Fruit fly (Drosophila melanogaster) whole organism, prepupa: ENCODE data around the gene CG5071.

ENCODE experiments used
- Blimp-1 ChIP-seq: fragments of 200-800 bp; sonication (Bioruptor generic); optimal IDR thresholded peaks from 3 replicates; lab custom pipeline; 2017; ENCODE audit warnings: missing biosample characterization, missing genetic modification characterization, mild to moderate bottlenecking, moderate library complexity, missing genetic modification reagents
- CG10631 ChIP-seq: fragments of 200-800 bp; sonication (Bioruptor generic); optimal IDR thresholded peaks from 2 replicates; lab custom pipeline; 2016; ENCODE audit warnings: missing biosample characterization, missing genetic modification characterization
- CG10669 ChIP-seq: fragments of 200-800 bp; sonication (Bioruptor generic); optimal IDR thresholded peaks from 3 replicates; lab custom pipeline; 2018; ENCODE audit warnings: missing biosample characterization, mild to moderate bottlenecking, missing genetic modification characterization, moderate library complexity
- CG11294 ChIP-seq: fragments of 200-800 bp; sonication (Bioruptor generic); IDR thresholded peaks from 2 replicates; pipeline ENCODE4 v1.3.6; 2022; ENCODE audit warnings: missing biosample characterization, missing genetic modification characterization
- CG11762 ChIP-seq: fragments of 200-800 bp; sonication (Bioruptor generic); optimal IDR thresholded peaks from 3 replicates; lab custom pipeline; 2016; ENCODE audit warnings: missing biosample characterization, missing genetic modification characterization; ENCODE audit not compliant: insufficient read depth
- CG15336 ChIP-seq: fragments of 200-800 bp; sonication (Bioruptor generic); IDR thresholded peaks from 2 replicates; pipeline ENCODE4 v1.3.6; 2022; ENCODE audit warnings: missing biosample characterization, missing genetic modification characterization
- CG1621 ChIP-seq: fragments of 200-800 bp; sonication (Bioruptor generic); optimal IDR thresholded peaks from 3 replicates; lab custom pipeline; 2018; ENCODE audit warnings: missing biosample characterization, mild to moderate bottlenecking, missing genetic modification characterization
- CG16779 ChIP-seq: fragments of 200-800 bp; sonication (Bioruptor generic); optimal IDR thresholded peaks from 3 replicates; lab custom pipeline; 2017; ENCODE audit warnings: missing biosample characterization, mild to moderate bottlenecking, missing genetic modification characterization
- CG3032 ChIP-seq: fragments of 200-800 bp; optimal IDR thresholded peaks from 2 replicates; lab custom pipeline; 2019; ENCODE audit warnings: missing biosample characterization, mild to moderate bottlenecking, missing genetic modification characterization, moderate library complexity
- CG31627 ChIP-seq: fragments of 200-800 bp; sonication (Bioruptor generic); optimal IDR thresholded peaks from 3 replicates; lab custom pipeline; 2016; ENCODE audit warnings: missing biosample characterization, missing genetic modification characterization
- CG6163 ChIP-seq: fragments of 200-800 bp; sonication (Bioruptor generic); IDR thresholded peaks from 3 replicates; pipeline ENCODE4 v1.3.6; 2022; ENCODE audit warnings: missing biosample characterization, missing genetic modification characterization
- CG6792 ChIP-seq: fragments of 200-800 bp; sonication (Bioruptor generic); optimal IDR thresholded peaks from 3 replicates; lab custom pipeline; 2016; ENCODE audit warnings: missing biosample characterization, missing genetic modification characterization
- CG6808 ChIP-seq: fragments of 200-800 bp; sonication (Bioruptor generic); optimal IDR thresholded peaks from 3 replicates; lab custom pipeline; 2017; ENCODE audit warnings: missing biosample characterization, missing genetic modification characterization, mild to moderate bottlenecking, moderate library complexity, missing genetic modification reagents
- CG6854 ChIP-seq: fragments of 200-800 bp; sonication (Bioruptor generic); optimal IDR thresholded peaks from 2 replicates; lab custom pipeline; 2017; ENCODE audit warnings: missing biosample characterization, mild to moderate bottlenecking, missing genetic modification characterization
- CG7368 ChIP-seq: fragments of 200-800 bp; sonication (Bioruptor generic); optimal IDR thresholded peaks from 3 replicates; lab custom pipeline; 2016; ENCODE audit warnings: missing biosample characterization, missing genetic modification characterization
- CG8119 ChIP-seq: fragments of 200-800 bp; sonication (Bioruptor generic); IDR thresholded peaks from 3 replicates; pipeline ENCODE4 v1.3.6; 2022; ENCODE audit warnings: missing biosample characterization, missing genetic modification characterization
- CG8632 ChIP-seq: fragments of 200-800 bp; sonication (Bioruptor generic); optimal IDR thresholded peaks from 3 replicates; lab custom pipeline; 2016; ENCODE audit warnings: missing biosample characterization, missing genetic modification characterization
- CG9139 ChIP-seq: fragments of 200-800 bp; sonication (Bioruptor generic); optimal IDR thresholded peaks from 3 replicates; lab custom pipeline; 2017; ENCODE audit warnings: missing biosample characterization, mild to moderate bottlenecking, missing genetic modification characterization
- Eip75B ChIP-seq: fragments of 200-800 bp; sonication (Bioruptor generic); optimal IDR thresholded peaks from 3 replicates; lab custom pipeline; 2016; ENCODE audit warnings: missing biosample characterization, missing genetic modification characterization
- Eip78C ChIP-seq: fragments of 200-800 bp; sonication (Bioruptor generic); peaks from one replicate; lab custom pipeline; 2016; ENCODE audit warnings: missing biosample characterization, missing genetic modification characterization
- Eip93F ChIP-seq: fragments of 200-800 bp; sonication (Bioruptor generic); optimal IDR thresholded peaks from 2 replicates; lab custom pipeline; 2016; ENCODE audit warnings: missing biosample characterization, mild to moderate bottlenecking, missing genetic modification characterization
- Ets21C ChIP-seq: fragments of 200-800 bp; sonication (Bioruptor generic); optimal IDR thresholded peaks from 3 replicates; lab custom pipeline; 2016; ENCODE audit warnings: missing biosample characterization, missing genetic modification characterization
- Ets96B ChIP-seq: fragments of 200-800 bp; optimal IDR thresholded peaks from 2 replicates; lab custom pipeline; 2019; ENCODE audit warnings: missing biosample characterization, mild to moderate bottlenecking, missing genetic modification characterization, moderate library complexity
- Hr38 ChIP-seq: sonication (Bioruptor generic); optimal IDR thresholded peaks from 2 replicates; lab custom pipeline; 2016; ENCODE audit warnings: missing biosample characterization, missing genetic modification characterization
- Hr39 ChIP-seq: fragments of 200-800 bp; sonication (Bioruptor generic); optimal IDR thresholded peaks from 2 replicates; lab custom pipeline; 2016; ENCODE audit warnings: missing biosample characterization, missing genetic modification characterization
- Hr4 ChIP-seq: fragments of 200-800 bp; sonication (Bioruptor generic); optimal IDR thresholded peaks from 3 replicates; lab custom pipeline; 2016; ENCODE audit warnings: missing biosample characterization, missing genetic modification characterization
- Lpt ChIP-seq: fragments of 200-800 bp; sonication (Bioruptor generic); optimal IDR thresholded peaks from 3 replicates; lab custom pipeline; 2016; ENCODE audit warnings: missing biosample characterization, missing genetic modification characterization
- Met ChIP-seq: fragments of 200-800 bp; sonication (Bioruptor generic); optimal IDR thresholded peaks from 3 replicates; lab custom pipeline; 2016; ENCODE audit warnings: missing biosample characterization, missing genetic modification characterization
- OdsH ChIP-seq: fragments of 200-800 bp; sonication (Bioruptor generic); optimal IDR thresholded peaks from 3 replicates; lab custom pipeline; 2016; ENCODE audit warnings: missing biosample characterization, missing genetic modification characterization
- Sox102F ChIP-seq: fragments of 200-800 bp; sonication (Bioruptor generic); optimal IDR thresholded peaks from 2 replicates; lab custom pipeline; 2016; ENCODE audit warnings: missing biosample characterization, mild to moderate bottlenecking, missing genetic modification characterization
- Sox14 ChIP-seq: fragments of 200-800 bp; sonication (Bioruptor generic); optimal IDR thresholded peaks from 3 replicates; lab custom pipeline; 2016; ENCODE audit warnings: missing biosample characterization, missing genetic modification characterization
- Sox15 ChIP-seq: fragments of 200-800 bp; sonication (Bioruptor generic); optimal IDR thresholded peaks from 3 replicates; lab custom pipeline; 2016; ENCODE audit warnings: missing biosample characterization, missing genetic modification characterization
- achi ChIP-seq: fragments of 200-800 bp; sonication (Bioruptor generic); optimal IDR thresholded peaks from 3 replicates; lab custom pipeline; 2016; ENCODE audit warnings: missing biosample characterization, missing genetic modification characterization
- acj6 ChIP-seq: fragments of 200-800 bp; sonication (Bioruptor generic); optimal IDR thresholded peaks from 3 replicates; lab custom pipeline; 2016; ENCODE audit warnings: missing biosample characterization, missing genetic modification characterization
- dac ChIP-seq: fragments of 200-800 bp; sonication (Bioruptor generic); optimal IDR thresholded peaks from 2 replicates; lab custom pipeline; 2017; ENCODE audit warnings: missing biosample characterization, mild to moderate bottlenecking, missing genetic modification characterization
- dsx ChIP-seq: fragments of 200-800 bp; optimal IDR thresholded peaks from 3 replicates; lab custom pipeline; 2019; ENCODE audit warnings: missing biosample characterization, mild to moderate bottlenecking, missing genetic modification characterization, moderate library complexity; ENCODE audit not compliant: poor library complexity, severe bottlenecking
- esn ChIP-seq: fragments of 200-800 bp; sonication (Bioruptor generic); optimal IDR thresholded peaks from 2 replicates; lab custom pipeline; 2016; ENCODE audit warnings: missing biosample characterization, mild to moderate bottlenecking, missing genetic modification characterization, moderate library complexity
- fd85E ChIP-seq: fragments of 200-800 bp; sonication (Bioruptor generic); optimal IDR thresholded peaks from 3 replicates; lab custom pipeline; 2016; ENCODE audit warnings: missing biosample characterization, missing genetic modification characterization
- fkh ChIP-seq: fragments of 200-800 bp; sonication (Bioruptor generic); optimal IDR thresholded peaks from 3 replicates; lab custom pipeline; 2017; ENCODE audit warnings: missing biosample characterization, mild to moderate bottlenecking, missing genetic modification characterization, moderate library complexity
- lz ChIP-seq: fragments of 200-800 bp; sonication (Bioruptor generic); optimal IDR thresholded peaks from 3 replicates; lab custom pipeline; 2016; ENCODE audit warnings: missing biosample characterization, missing genetic modification characterization
- net ChIP-seq: fragments of 200-800 bp; sonication (Bioruptor generic); optimal IDR thresholded peaks from 3 replicates; lab custom pipeline; 2016; ENCODE audit warnings: missing biosample characterization, missing genetic modification characterization
- salr ChIP-seq, 2 experiments: fragments of 200-800 bp; sonication (Bioruptor generic); optimal IDR thresholded peaks; 3 replicates each; lab custom pipeline; 2016 to 2018; ENCODE audit warnings: missing biosample characterization in 2 of 2, missing genetic modification characterization in 2 of 2, mild to moderate bottlenecking in 1 of 2
- spab ChIP-seq: fragments of 200-800 bp; sonication (Bioruptor generic); optimal IDR thresholded peaks from 2 replicates; lab custom pipeline; 2017; ENCODE audit warnings: missing biosample characterization, mild to moderate bottlenecking, missing genetic modification characterization, missing genetic modification reagents
- ss ChIP-seq, 2 experiments: fragments of 200-800 bp; sonication (Bioruptor generic); optimal IDR thresholded peaks; 2 replicates in 1 of 2; 3 replicates in 1 of 2; lab custom pipeline; 2017 to 2018; ENCODE audit warnings: mild to moderate bottlenecking in 2 of 2, missing biosample characterization in 2 of 2, missing genetic modification characterization in 2 of 2, moderate library complexity in 1 of 2
- svp ChIP-seq: fragments of 200-800 bp; sonication (Bioruptor generic); peaks from one replicate; lab custom pipeline; 2016; ENCODE audit warnings: missing biosample characterization, missing genetic modification characterization
- topi ChIP-seq: fragments of 200-800 bp; sonication (Bioruptor generic); optimal IDR thresholded peaks from 3 replicates; lab custom pipeline; 2016; ENCODE audit warnings: missing biosample characterization, missing genetic modification characterization

The CG5071 gene

DNA sequence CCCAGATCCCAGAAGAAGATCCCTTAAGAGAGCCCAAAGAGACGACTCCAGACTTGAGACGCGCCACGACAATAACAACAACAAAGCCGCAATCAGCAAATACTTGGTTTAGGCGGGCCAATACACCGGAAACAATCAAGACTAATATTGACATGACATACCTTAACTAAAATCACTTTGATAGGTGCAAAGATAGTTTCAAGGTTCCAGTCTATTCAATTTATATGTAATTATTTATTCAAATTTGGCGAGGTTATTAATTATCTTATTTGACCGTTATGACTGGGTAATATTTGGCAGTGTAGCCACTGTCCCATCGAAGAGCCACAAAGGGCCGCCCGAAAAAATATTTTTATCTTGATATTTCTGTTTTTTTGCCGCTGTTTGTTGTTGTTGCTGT is 22.2 kb downstream of the CG5071 start (continued):
- peak; percentile 81 for TF ChIP-seq Blimp-1
- TF ChIP-seq Hr4: peak; percentile 48
- TF ChIP-seq Ets96B (tag; lab: Kevin White, UChicago): peak; percentile 83
- peak; percentile 92 for TF ChIP-seq lz (GFP tag; lab: Kevin White, UChicago)
- TF ChIP-seq Eip93F (GFP tag; lab: Kevin White, UChicago): peak; percentile 92
- peak; percentile 96 for TF ChIP-seq esn
- TF ChIP-seq acj6 (GFP tag; lab: Kevin White, UChicago): peak; percentile 86
- TF ChIP-seq CG3032 (tag; lab: Kevin White, UChicago): peak; percentile 86
- TF ChIP-seq salr (GFP tag; optimal IDR thresholded peaks at IDR 0.05; lab: Kevin White, UChicago): peak; percentile 13 to 49
- TF ChIP-seq CG11762 (GFP tag; lab: Kevin White, UChicago): peak; percentile 84
- TF ChIP-seq Hr38 (GFP tag; lab: Kevin White, UChicago): no peak
- TF ChIP-seq CG8119 (GFP tag; lab: Robert Waterston, UW): peak; percentile 47; the same call in 1 of the 3 replicates
- no peak for TF ChIP-seq dac (GFP tag; lab: Kevin White, UChicago)
- peak; percentile 94 for TF ChIP-seq Met
- TF ChIP-seq Eip78C: peak; percentile 98
- peak; percentile 81 for TF ChIP-seq spab (GFP tag; lab: Kevin White, UChicago)
- peak; percentile 86 to 90 for TF ChIP-seq ss (GFP tag; optimal IDR thresholded peaks at IDR 0.05; lab: Kevin White, UChicago)
- peak; percentile 80 for TF ChIP-seq Ets21C (GFP tag; lab: Kevin White, UChicago)
- peak; percentile 96 for TF ChIP-seq svp (GFP tag; lab: Kevin White, UChicago)
- TF ChIP-seq CG8632 (GFP tag; lab: Kevin White, UChicago): peak; percentile 87
- TF ChIP-seq CG15336 (GFP tag; lab: Robert Waterston, UW): peak; percentile 31; the same call in 1 of the 2 replicates
- TF ChIP-seq Sox14 (GFP tag; lab: Kevin White, UChicago): peak; percentile 83
- no peak for TF ChIP-seq CG11294
- TF ChIP-seq CG1621: peak; percentile 78
- TF ChIP-seq CG10631 (GFP tag; lab: Kevin White, UChicago): peak; percentile 86
- TF ChIP-seq fkh (GFP tag; lab: Kevin White, UChicago): peak; percentile 21
- peak; percentile 92 for TF ChIP-seq Sox102F (GFP tag; lab: Kevin White, UChicago)
- TF ChIP-seq dsx: peak; percentile 83
- TF ChIP-seq CG6854 (GFP tag; lab: Kevin White, UChicago): peak; percentile 94
- peak; percentile 92 for TF ChIP-seq Eip75B
- TF ChIP-seq CG16779 (tag; lab: Kevin White, UChicago): peak; percentile 43
- TF ChIP-seq, all 60 proteins: peak for 55

DNA sequence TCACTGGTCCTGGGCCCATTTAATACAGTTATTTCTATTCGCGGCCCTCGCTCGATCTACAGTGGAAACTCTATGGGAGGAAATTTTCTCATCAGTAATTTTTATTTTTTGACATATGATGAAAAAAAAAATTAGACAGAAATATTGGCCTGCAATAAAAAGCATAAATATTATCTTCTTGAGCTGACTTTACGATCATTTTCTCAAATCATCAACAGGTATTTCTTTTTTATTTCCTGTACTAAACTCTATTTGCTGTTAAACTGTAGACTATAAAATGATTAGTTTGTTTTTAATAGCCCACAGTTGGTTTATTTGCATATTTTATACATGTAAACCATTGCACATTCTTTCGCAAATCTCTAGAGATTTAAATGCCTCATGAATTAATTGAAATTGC is 26.0 kb downstream of the CG5071 start:
- TF ChIP-seq achi (GFP tag; lab: Kevin White, UChicago): peak; percentile 14
- TF ChIP-seq Eip78C: peak; percentile 65
- no peak for TF ChIP-seq OdsH (GFP tag; lab: Kevin White, UChicago)
- no peak for TF ChIP-seq ss (GFP tag; optimal IDR thresholded peaks at IDR 0.05; lab: Kevin White, UChicago)
- 0 out of 3 replicates have a peak, but pooled peaks have one; percentile 26 for TF ChIP-seq CG6163 (GFP tag; lab: Robert Waterston, UW)
- no peak for TF ChIP-seq dsx
- peak; percentile 3 for TF ChIP-seq spab (GFP tag; lab: Kevin White, UChicago)
- peak; percentile 19 for TF ChIP-seq CG10669 (GFP tag; lab: Kevin White, UChicago)
- TF ChIP-seq CG8119 (GFP tag; lab: Robert Waterston, UW): no peak
- TF ChIP-seq Ets96B (tag; lab: Kevin White, UChicago): peak; percentile 9
- peak; percentile 31 for TF ChIP-seq CG6808 (GFP tag; lab: Kevin White, UChicago)
- peak; percentile 14 for TF ChIP-seq Eip75B

DNA sequence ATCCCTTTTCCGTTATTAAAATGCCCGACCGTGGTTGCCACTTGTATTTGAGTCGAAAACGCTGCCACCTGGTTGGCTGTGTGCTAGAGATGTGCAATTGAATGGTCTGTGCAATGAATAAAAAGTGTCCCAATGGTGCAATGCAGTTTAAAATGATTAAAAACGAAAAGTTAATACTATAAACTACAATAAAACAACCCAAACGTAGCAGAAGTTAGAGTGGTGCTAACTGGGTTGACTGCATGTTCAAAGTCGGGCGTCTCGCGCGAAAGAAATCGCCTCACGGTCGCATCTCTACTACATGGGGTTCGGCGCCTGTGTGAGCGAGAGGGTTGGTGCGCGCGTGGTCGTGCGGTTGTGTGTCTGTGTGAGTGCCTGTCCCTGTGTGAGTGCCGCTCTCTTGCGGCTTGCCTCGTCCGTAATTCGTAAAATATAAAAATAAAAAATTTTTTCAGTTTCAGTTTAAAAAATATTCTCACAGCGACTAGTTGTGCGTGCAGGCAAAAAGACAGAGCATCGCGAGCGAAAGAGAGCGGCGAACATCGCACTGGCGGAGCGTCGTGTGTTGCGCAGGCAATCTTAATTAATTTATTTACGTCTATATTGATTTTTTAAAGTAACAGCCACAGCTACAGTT is 28.8 kb downstream of the CG5071 start:
- TF ChIP-seq Sox15 (GFP tag; lab: Kevin White, UChicago): peak; percentile 89
- TF ChIP-seq Hr39: peak; percentile 96
- peak; percentile 39 for TF ChIP-seq Lpt (GFP tag; lab: Kevin White, UChicago)
- TF ChIP-seq topi (GFP tag; lab: Kevin White, UChicago): peak; percentile 85
- TF ChIP-seq fd85E (GFP tag; lab: Kevin White, UChicago): peak; percentile 69
- TF ChIP-seq Met: peak; percentile 90
- TF ChIP-seq CG9139 (GFP tag; lab: Kevin White, UChicago): peak; percentile 18
- TF ChIP-seq Eip78C: peak; percentile 93
- peak; percentile 68 for TF ChIP-seq CG8119 (GFP tag; lab: Robert Waterston, UW)
- peak; percentile 88 for TF ChIP-seq Eip75B
- TF ChIP-seq CG31627 (GFP tag; lab: Kevin White, UChicago): peak; percentile 96
- peak; percentile 89 for TF ChIP-seq Hr4
- TF ChIP-seq CG6792 (GFP tag; lab: Kevin White, UChicago): peak; percentile 85
- peak; percentile 79 for TF ChIP-seq CG7368 (GFP tag; lab: Kevin White, UChicago)
- TF ChIP-seq net (GFP tag; lab: Kevin White, UChicago): peak; percentile 71
- peak; percentile 92 for TF ChIP-seq CG10631 (GFP tag; lab: Kevin White, UChicago)
- peak; percentile 63; the same call in 1 of the 2 replicates for TF ChIP-seq CG11294
- peak; percentile 74 for TF ChIP-seq Sox102F (GFP tag; lab: Kevin White, UChicago)
- TF ChIP-seq ss (GFP tag; optimal IDR thresholded peaks at IDR 0.05; lab: Kevin White, UChicago): peak; percentile 54 to 74
